Worm (Caenorhabditis elegans) whole organism, L2 larva: Measurements from ENCODE around the gene ugt-67.

Source experiments
- lin-13 ChIP-seq: fragments of 150-350 bp; optimal IDR thresholded peaks from 2 replicates; lab custom pipeline; 2014; ENCODE audit warnings: missing biosample characterization, missing genetic modification reagents, missing genetic modification characterization
- nhr-25 ChIP-seq: fragments of 150-350 bp; sonication (generic microtip); optimal IDR thresholded peaks from 3 replicates; lab custom pipeline; 2014; ENCODE audit warnings: missing biosample characterization, missing genetic modification characterization

DNA sequence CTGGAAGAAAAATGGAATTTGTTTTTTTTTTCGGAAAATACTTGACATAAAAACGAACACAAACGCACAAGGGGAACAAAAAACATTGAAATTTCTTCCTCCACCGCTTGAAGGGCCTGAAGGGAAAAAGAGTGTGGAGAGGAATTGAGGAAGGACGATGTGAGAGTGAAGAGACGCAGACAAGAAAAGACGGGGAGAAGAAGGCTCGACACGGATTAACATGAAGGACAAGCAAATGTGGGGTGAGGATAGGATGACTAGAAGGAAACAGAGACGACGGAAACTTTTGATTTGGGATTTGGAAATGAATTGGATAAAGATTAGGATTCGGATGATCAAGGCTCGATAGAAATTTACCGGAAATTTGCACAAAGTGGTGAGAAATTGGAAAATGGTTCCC, 40.6 kb upstream of the ugt-67 start:
- no peak for TF ChIP-seq nhr-25 (tag; lab: Kevin White, UChicago)
- no peak for TF ChIP-seq lin-13 (GFP tag; lab: Kevin White, UChicago)
